Worm (Caenorhabditis elegans): ENCODE measurements around the gene vwa-8.
A peak's percentile ranks its signal among the peaks of the same experiment; 100 is the strongest.

vwa-8 gene

ce11 chrX:13038791-13039190, 47.5 kb downstream of the vwa-8 start (continued):
- TF ChIP-seq ZK185.1 (tag; optimal IDR thresholded peaks at IDR 0.05; ENCODE audit: poor library complexity, severe bottlenecking) (peak; percentile 34), ama-1 (optimal IDR thresholded peaks at IDR 0.05) (no peak), ama-1 (GFP tag; optimal IDR thresholded peaks at IDR 0.05) (peak in 1 of 2 experiments; percentile 32), B0035.1 (tag; optimal IDR thresholded peaks at IDR 0.05) (peak; percentile 51), C06A6.2 (GFP tag; conservative IDR thresholded peaks at IDR 0.05) (no peak), F57A8.1 (GFP tag; optimal IDR thresholded peaks at IDR 0.05) (no peak), rcor-1 (GFP tag; IDR thresholded peaks at IDR 0.05) (peak; percentile 74; the same call in 1 of the 2 replicates), aptf-3 (GFP tag; IDR thresholded peaks at IDR 0.05) (0 out of 2 replicates have a peak, but pooled peaks have one; percentile 59), mcd-1 (GFP tag; IDR thresholded peaks at IDR 0.05) (no peak), efl-1 (GFP tag; optimal IDR thresholded peaks at IDR 0.05) (no peak), madf-10 (tag; optimal IDR thresholded peaks at IDR 0.05) (peak; percentile 56), dox-1 (GFP tag; IDR thresholded peaks at IDR 0.05) (peak; percentile 87; the same call in 1 of the 2 replicates), tbp1 (GFP tag; optimal IDR thresholded peaks at IDR 0.05) (peak; percentile 87), F52B5.7 (tag; optimal IDR thresholded peaks at IDR 0.05) (no peak), ztf-18 (tag; optimal IDR thresholded peaks at IDR 0.05) (peak; percentile 62), akir-1 (GFP tag; optimal IDR thresholded peaks at IDR 0.05) (no peak), cebp-1 (GFP tag; IDR thresholded peaks at IDR 0.05) (no peak), cebp-1 (tag; optimal IDR thresholded peaks at IDR 0.05) (no peak), ceh-91 (GFP tag; IDR thresholded peaks at IDR 0.05) (no peak), C17E4.6 (GFP tag; IDR thresholded peaks at IDR 0.05) (no peak), nhr-27 (tag; optimal IDR thresholded peaks at IDR 0.05) (no peak), bed-2 (GFP tag; IDR thresholded peaks at IDR 0.05) (no peak), die-1 (tag; optimal IDR thresholded peaks at IDR 0.05) (peak; percentile 83), ztf-26 (tag; optimal IDR thresholded peaks at IDR 0.05) (no peak), zim-3 (tag; optimal IDR thresholded peaks at IDR 0.05) (no peak), hmg-20 (GFP tag; IDR thresholded peaks at IDR 0.05) (0 out of 2 replicates have a peak, but pooled peaks have one; percentile 44), lin-54 (GFP tag; optimal IDR thresholded peaks at IDR 0.05) (no peak), tbx-9 (tag; optimal IDR thresholded peaks at IDR 0.05; ENCODE audit: borderline replicate concordance) (no peak), tlf-1 (GFP tag; optimal IDR thresholded peaks at IDR 0.05) (no peak), ceh-100 (GFP tag; IDR thresholded peaks at IDR 0.05) (no peak), aptf-2 (GFP tag; conservative IDR thresholded peaks at IDR 0.05) (no peak), chd-7 (tag; optimal IDR thresholded peaks at IDR 0.05) (peak; percentile 36), nfya-2 (GFP tag; IDR thresholded peaks at IDR 0.05) (no peak), dpff-1 (tag; optimal IDR thresholded peaks at IDR 0.05) (no peak), ztf-3 (GFP tag; optimal IDR thresholded peaks at IDR 0.05) (no peak), egrh-3 (GFP tag; IDR thresholded peaks at IDR 0.05) (no peak; the same call in 1 of the 2 replicates), nhr-120 (GFP tag; IDR thresholded peaks at IDR 0.05) (no peak), somi-1 (GFP tag; optimal IDR thresholded peaks at IDR 0.05) (no peak), snpc-4 (GFP tag; optimal IDR thresholded peaks at IDR 0.05) (peak; percentile 73), snpc-4 (tag; optimal IDR thresholded peaks at IDR 0.05) (peak in 1 of 4 experiments; percentile 56), athp-1 (tag; optimal IDR thresholded peaks at IDR 0.05) (peak; percentile 2), nfyb-1 (GFP tag; IDR thresholded peaks at IDR 0.05) (no peak), Y56A3A.18 (GFP tag; IDR thresholded peaks at IDR 0.05) (peak; percentile 27; the same call in 1 of the 2 replicates), lsl-1 (GFP tag; optimal IDR thresholded peaks at IDR 0.05) (no peak), repo-1 (tag; optimal IDR thresholded peaks at IDR 0.05) (no peak)
